Worm (Caenorhabditis elegans): Measurements from ENCODE around the gene atg-10.

Gene atg-10

DNA sequence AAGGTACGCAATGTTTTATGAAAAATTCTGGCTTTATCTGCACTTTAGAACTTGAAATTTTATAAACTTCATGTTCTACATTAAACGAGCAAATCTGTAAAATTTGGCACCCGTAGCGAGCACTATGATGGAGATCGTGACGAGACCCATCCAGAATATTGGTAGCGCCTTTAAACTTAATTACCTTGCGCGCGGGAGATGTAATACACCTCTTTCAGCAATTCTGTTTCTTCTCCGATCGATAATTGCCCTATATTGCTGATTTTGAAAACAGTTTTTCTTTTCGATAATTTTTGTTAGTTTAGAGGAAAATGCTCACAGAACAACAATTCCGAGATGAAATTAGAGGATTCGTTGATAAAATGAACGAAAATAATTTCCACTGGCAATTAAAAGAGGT is at the start of gene atg-10:
Gene atg-10, plus strand, starts transcription at position 301 of the 400 bp plus-strand sequence.
- no peak for TF ChIP-seq swsn-7 (tag; optimal IDR thresholded peaks at IDR 0.05)
- TF ChIP-seq nhr-19 (GFP tag; conservative IDR thresholded peaks at IDR 0.05), result no peak
- no peak for TF ChIP-seq ceh-88 (GFP tag; IDR thresholded peaks at IDR 0.05)
- no peak for TF ChIP-seq lin-15B (tag; optimal IDR thresholded peaks at IDR 0.05)
- TF ChIP-seq dsc-1 (tag; optimal IDR thresholded peaks at IDR 0.05), result no peak
- TF ChIP-seq nhr-237 (tag; optimal IDR thresholded peaks at IDR 0.05), result no peak
- TF ChIP-seq nhr-28 (tag; optimal IDR thresholded peaks at IDR 0.05), result no peak
- no peak for TF ChIP-seq xbp-1 (tag; optimal IDR thresholded peaks at IDR 0.05)
- no peak for TF ChIP-seq grh-1 (GFP tag; IDR thresholded peaks at IDR 0.05)
- TF ChIP-seq sptf-1 (tag; optimal IDR thresholded peaks at IDR 0.05), result no peak
- TF ChIP-seq skn-1 (tag; optimal IDR thresholded peaks at IDR 0.05), result no peak
- TF ChIP-seq unc-30 (tag; optimal IDR thresholded peaks at IDR 0.05), result no peak
- no peak for TF ChIP-seq snpc-4 (tag; optimal IDR thresholded peaks at IDR 0.05)

DNA sequence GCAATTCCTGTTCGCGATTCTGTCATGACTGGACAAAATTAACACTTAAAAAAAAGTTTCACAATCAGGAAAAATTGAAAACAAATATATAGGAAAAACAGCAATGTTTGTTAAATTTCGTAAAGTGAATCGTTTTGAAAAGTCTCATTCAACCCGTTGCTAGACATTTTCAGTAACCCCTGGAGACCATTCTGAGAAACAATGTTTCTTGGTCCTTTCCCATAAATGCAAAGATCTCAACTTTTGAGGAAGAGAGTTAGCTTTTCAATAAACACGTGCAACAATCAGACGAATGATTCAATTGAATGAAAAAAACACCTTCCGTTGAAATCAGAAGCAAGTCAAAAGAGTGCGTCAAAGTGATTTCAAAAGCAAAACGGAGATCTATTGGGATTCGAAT is 48.9 kb upstream of the atg-10 start, which contains the start of gene F28C6.9:
Gene F28C6.9, minus strand, starts transcription at position 101 of the 400 bp plus-strand sequence.
- no peak for TF ChIP-seq jun-1 (tag; optimal IDR thresholded peaks at IDR 0.05)
- TF ChIP-seq lin-15B (tag; optimal IDR thresholded peaks at IDR 0.05), result no peak
- no peak for TF ChIP-seq tlp-1 (tag; optimal IDR thresholded peaks at IDR 0.05)
- TF ChIP-seq hlh-4 (tag; optimal IDR thresholded peaks at IDR 0.05), result no peak

DNA sequence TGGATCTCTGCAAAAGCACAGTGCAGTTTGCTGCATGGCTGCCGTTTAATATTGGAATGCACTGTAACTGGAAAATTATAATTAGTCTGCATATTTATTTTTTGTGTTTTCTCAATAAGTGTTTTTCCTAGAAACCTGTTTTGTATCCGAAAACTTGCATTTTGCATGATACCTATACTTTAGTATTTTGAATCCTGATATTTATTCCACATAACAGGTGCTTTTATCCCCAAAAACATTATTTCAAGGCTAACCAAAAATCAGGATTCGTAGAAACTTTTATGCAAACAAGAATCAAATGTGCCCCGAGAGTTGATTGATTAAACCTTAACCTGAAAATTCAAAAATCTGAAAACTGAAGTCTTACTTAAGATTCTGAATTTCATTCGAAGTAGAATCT is 48.4 kb upstream of the atg-10 start:
- TF ChIP-seq pax-3 (tag; optimal IDR thresholded peaks at IDR 0.05) (no peak), hlh-4 (tag; optimal IDR thresholded peaks at IDR 0.05) (peak; percentile 93), nhr-71 (tag; optimal IDR thresholded peaks at IDR 0.05) (peak; percentile 15), C16A3.4 (tag; optimal IDR thresholded peaks at IDR 0.05) (no peak), elt-2 (tag; optimal IDR thresholded peaks at IDR 0.05) (no peak), F16B12.6 (tag; optimal IDR thresholded peaks at IDR 0.05) (no peak), unc-98 (GFP tag; IDR thresholded peaks at IDR 0.05) (no peak), ceh-88 (GFP tag; IDR thresholded peaks at IDR 0.05) (no peak), ceh-63 (GFP tag; optimal IDR thresholded peaks at IDR 0.05) (no peak), nhr-47 (tag; optimal IDR thresholded peaks at IDR 0.05) (peak; percentile 15)

DNA sequence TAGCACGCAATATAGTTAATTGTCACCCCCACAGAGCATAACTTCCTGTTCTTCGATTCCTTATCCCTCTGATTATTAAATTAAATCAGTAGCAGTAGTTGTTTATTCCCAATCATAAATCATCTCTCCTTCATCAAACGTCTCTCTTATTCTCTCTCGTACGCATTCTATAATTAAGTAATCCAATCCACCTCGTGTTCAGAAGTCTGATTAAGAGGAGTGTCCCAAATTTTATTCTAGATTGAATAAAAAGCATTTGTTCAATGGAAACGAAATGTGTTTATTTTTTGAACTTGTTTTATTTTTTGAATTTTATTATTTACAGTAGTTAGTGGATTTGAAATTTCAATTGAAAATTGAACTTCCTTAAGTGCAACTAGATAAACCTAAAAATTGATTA is 47.6 kb upstream of the atg-10 start:
- TF ChIP-seq nhr-71 (tag; optimal IDR thresholded peaks at IDR 0.05), result peak; percentile 9
- peak; percentile 75 for TF ChIP-seq ceh-8 (GFP tag; optimal IDR thresholded peaks at IDR 0.05)
- TF ChIP-seq fkh-8 (tag; optimal IDR thresholded peaks at IDR 0.05), result peak; percentile 23
- no peak for TF ChIP-seq lin-13 (GFP tag; optimal IDR thresholded peaks at IDR 0.05)
- TF ChIP-seq jun-1 (tag; optimal IDR thresholded peaks at IDR 0.05), result no peak
- peak; percentile 0 for TF ChIP-seq nhr-47 (tag; optimal IDR thresholded peaks at IDR 0.05)

DNA sequence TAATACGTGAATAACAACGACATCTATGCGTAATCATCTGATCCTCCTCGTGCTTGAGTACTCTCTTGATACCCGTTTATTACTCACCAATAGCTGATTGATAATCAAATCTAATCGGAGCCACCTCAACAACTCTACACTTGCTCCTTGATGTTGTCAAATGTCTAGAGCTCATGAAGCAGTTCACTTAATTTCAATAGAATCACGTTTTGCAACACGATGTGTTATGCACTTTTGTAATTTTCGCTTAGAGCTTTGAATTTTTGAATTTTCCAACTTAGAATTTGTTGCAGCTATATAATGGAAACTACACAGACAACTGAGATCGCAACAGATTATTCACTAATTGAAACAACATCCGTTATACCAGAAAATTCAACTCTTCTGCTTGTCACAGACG is 46.5 kb upstream of the atg-10 start, which contains the start of gene T22C8.1:
Gene T22C8.1, plus strand, starts transcription at position 301 of the 400 bp plus-strand sequence.
- TF ChIP-seq ceh-88 (GFP tag; IDR thresholded peaks at IDR 0.05) (no peak), hlh-4 (tag; optimal IDR thresholded peaks at IDR 0.05) (no peak), xbp-1 (tag; optimal IDR thresholded peaks at IDR 0.05) (no peak), dpl-1 (GFP tag; optimal IDR thresholded peaks at IDR 0.05) (no peak), elt-3 (tag; optimal IDR thresholded peaks at IDR 0.05) (no peak), zag-1 (tag; optimal IDR thresholded peaks at IDR 0.05) (no peak), mdl-1 (tag; optimal IDR thresholded peaks at IDR 0.05) (no peak), ceh-63 (GFP tag; optimal IDR thresholded peaks at IDR 0.05) (no peak), nhr-90 (tag; optimal IDR thresholded peaks at IDR 0.05; ENCODE audit: poor library complexity) (no peak), mef-2 (tag; optimal IDR thresholded peaks at IDR 0.05) (no peak), nhr-47 (tag; optimal IDR thresholded peaks at IDR 0.05) (no peak), tlp-1 (tag; optimal IDR thresholded peaks at IDR 0.05) (no peak), nhr-84 (tag; optimal IDR thresholded peaks at IDR 0.05) (no peak)

All from whole organism, L1 larva.